Worm (Caenorhabditis elegans): ENCODE results near the gene gbb-2.
A peak's percentile ranks its signal among the peaks of the same experiment; 100 is the strongest.

Gene gbb-2

ce11 chrIV:4469770-4470709 is 36.5 kb downstream of the gbb-2 start:
- TF ChIP-seq sox-4 (tag; optimal IDR thresholded peaks at IDR 0.05) (peak; percentile 47), irx-1 (tag; optimal IDR thresholded peaks at IDR 0.05) (peak; percentile 28), unc-86 (tag; optimal IDR thresholded peaks at IDR 0.05) (peak; percentile 69), lin-14 (GFP tag; optimal IDR thresholded peaks at IDR 0.05) (peak; percentile 94), fkh-10 (GFP tag; optimal IDR thresholded peaks at IDR 0.05) (peak; percentile 85), sup-37 (GFP tag; optimal IDR thresholded peaks at IDR 0.05) (no peak), unc-98 (GFP tag; IDR thresholded peaks at IDR 0.05) (0 out of 2 replicates have a peak, but pooled peaks have one; percentile 26), unc-30 (tag; optimal IDR thresholded peaks at IDR 0.05) (no peak), ceh-88 (GFP tag; IDR thresholded peaks at IDR 0.05) (peak; percentile 80), ceh-82 (tag; optimal IDR thresholded peaks at IDR 0.05) (peak in 1 of 3 experiments; percentile 53), skn-1 (tag; optimal IDR thresholded peaks at IDR 0.05) (peak; percentile 12), dpl-1 (GFP tag; optimal IDR thresholded peaks at IDR 0.05) (peak; percentile 39 to 49 (median 40)), pax-3 (tag; optimal IDR thresholded peaks at IDR 0.05) (peak; percentile 68), fkh-4 (tag; optimal IDR thresholded peaks at IDR 0.05; ENCODE audit: borderline replicate concordance) (no peak), ceh-63 (GFP tag; optimal IDR thresholded peaks at IDR 0.05) (no peak), nhr-28 (tag; optimal IDR thresholded peaks at IDR 0.05) (no peak), xbp-1 (tag; optimal IDR thresholded peaks at IDR 0.05) (peak; percentile 30), ztf-4 (tag; optimal IDR thresholded peaks at IDR 0.05) (peak; percentile 55), nhr-47 (tag; optimal IDR thresholded peaks at IDR 0.05) (peak; percentile 72), nhr-84 (tag; optimal IDR thresholded peaks at IDR 0.05) (no peak), lin-35 (GFP tag; optimal IDR thresholded peaks at IDR 0.05) (peak; percentile 70 to 72), lir-3 (tag; optimal IDR thresholded peaks at IDR 0.05; ENCODE audit: poor library complexity) (peak; percentile 31), zip-4 (GFP tag; optimal IDR thresholded peaks at IDR 0.05) (peak; percentile 36), ets-5 (GFP tag; IDR thresholded peaks at IDR 0.05) (no peak), snu-23 (GFP tag; optimal IDR thresholded peaks at IDR 0.05) (peak; percentile 78), hlh-4 (tag; optimal IDR thresholded peaks at IDR 0.05) (no peak), swsn-7 (tag; optimal IDR thresholded peaks at IDR 0.05) (peak; percentile 64), C34B4.2 (tag; optimal IDR thresholded peaks at IDR 0.05) (no peak), egl-13 (tag; optimal IDR thresholded peaks at IDR 0.05) (peak; percentile 65), nhr-20 (tag; optimal IDR thresholded peaks at IDR 0.05) (peak; percentile 72), snpc-4 (tag; optimal IDR thresholded peaks at IDR 0.05) (peak; percentile 31), nhr-19 (GFP tag; conservative IDR thresholded peaks at IDR 0.05) (peak; percentile 79), fos-1 (tag; optimal IDR thresholded peaks at IDR 0.05) (no peak), rnt-1 (tag; optimal IDR thresholded peaks at IDR 0.05) (peak; percentile 61), isw-1 (GFP tag; IDR thresholded peaks at IDR 0.05) (peak; percentile 41), elt-2 (tag; optimal IDR thresholded peaks at IDR 0.05) (peak; percentile 59), ces-1 (GFP tag; optimal IDR thresholded peaks at IDR 0.05) (no peak), vab-15 (tag; optimal IDR thresholded peaks at IDR 0.05) (no peak), mep-1 (tag; optimal IDR thresholded peaks at IDR 0.05) (peak; percentile 39), fkh-8 (tag; optimal IDR thresholded peaks at IDR 0.05) (peak; percentile 91), hpl-2 (GFP tag; optimal IDR thresholded peaks at IDR 0.05) (no peak), mef-2 (tag; optimal IDR thresholded peaks at IDR 0.05) (peak; percentile 3), efl-1 (optimal IDR thresholded peaks at IDR 0.05) (peak; percentile 27 to 46), efl-1 (GFP tag; optimal IDR thresholded peaks at IDR 0.05 in 1 of 2) (peak; percentile 40 to 92), ceh-90 (tag; optimal IDR thresholded peaks at IDR 0.05) (no peak), nhr-71 (tag; optimal IDR thresholded peaks at IDR 0.05) (peak; percentile 84), mdl-1 (tag; optimal IDR thresholded peaks at IDR 0.05) (peak in 1 of 2 experiments; percentile 93), lsy-2 (tag; optimal IDR thresholded peaks at IDR 0.05) (peak; percentile 61 to 86), jun-1 (tag; optimal IDR thresholded peaks at IDR 0.05) (no peak), nhr-90 (tag; optimal IDR thresholded peaks at IDR 0.05; ENCODE audit: poor library complexity) (peak; percentile 44)
